Worm (Caenorhabditis elegans) whole organism, L4 larva: ENCODE data around the gene T25B9.2.

Experiments
- D1046.2 ChIP-seq: fragments of 200-800 bp; sonication (Bioruptor generic); IDR thresholded peaks from 2 replicates; pipeline ENCODE4 v1.3.6; 2022; ENCODE audit warnings: missing genetic modification characterization, missing compliant biosample characterization
- F44E2.7 ChIP-seq: fragments of 200-800 bp; sonication (Bioruptor generic); IDR thresholded peaks from 2 replicates; pipeline ENCODE4 v2.1.2; 2022; ENCODE audit warnings: missing genetic modification characterization, missing compliant biosample characterization
- T20F7.1 ChIP-seq: fragments of 200-800 bp; sonication (Bioruptor generic); optimal IDR thresholded peaks from 2 replicates; lab custom pipeline; 2018; ENCODE audit warnings: mild to moderate bottlenecking, missing genetic modification characterization, missing compliant biosample characterization
- aha-1 ChIP-seq: fragments of 150-350 bp; peaks from one replicate; lab custom pipeline; 2014; ENCODE audit warnings: missing biosample characterization, missing genetic modification characterization
- aly-2 ChIP-seq: sonication (generic microtip); optimal IDR thresholded peaks from 2 replicates; lab custom pipeline; 2018; ENCODE audit warnings: missing biosample characterization, missing genetic modification characterization
- ama-1 ChIP-seq: fragments of 150-350 bp; optimal IDR thresholded peaks from 2 replicates; lab custom pipeline; 2014; ENCODE audit warnings: inconsistent platforms, mixed read lengths
- arid-1 ChIP-seq: fragments of 200-800 bp; sonication (Bioruptor generic); conservative IDR thresholded peaks from 2 replicates; pipeline ENCODE4 v1.3.6; 2022; ENCODE audit warnings: missing genetic modification reagents, missing genetic modification characterization, missing compliant biosample characterization
- ceh-28 ChIP-seq: fragments of 150-350 bp; optimal IDR thresholded peaks from 2 replicates; lab custom pipeline; 2014; ENCODE audit warnings: missing biosample characterization, missing genetic modification reagents, missing genetic modification characterization
- daf-19 ChIP-seq: fragments of 200-800 bp; sonication (Bioruptor generic); conservative IDR thresholded peaks from 2 replicates; pipeline ENCODE4 v1.3.6; 2022; ENCODE audit warnings: missing genetic modification characterization, missing compliant biosample characterization
- daf-8 ChIP-seq: fragments of 200-800 bp; sonication (Bioruptor generic); IDR thresholded peaks from 2 replicates; pipeline ENCODE4 v1.3.6; 2022; ENCODE audit warnings: missing genetic modification characterization, missing compliant biosample characterization
- dmd-6 ChIP-seq: fragments of 200-800 bp; sonication (Bioruptor generic); IDR thresholded peaks from 2 replicates; pipeline ENCODE4 v1.3.6; 2022; ENCODE audit warnings: missing genetic modification reagents, missing genetic modification characterization, missing compliant biosample characterization
- dve-1 ChIP-seq: sonication (generic microtip); optimal IDR thresholded peaks from 2 replicates; lab custom pipeline; 2017; ENCODE audit warnings: antibody characterized with exemption, mild to moderate bottlenecking, missing genetic modification characterization, missing compliant biosample characterization; ENCODE audit not compliant: insufficient read depth
- egl-27 ChIP-seq: sonication (generic microtip); optimal IDR thresholded peaks from 3 replicates; lab custom pipeline; 2017; ENCODE audit warnings: missing biosample characterization, missing genetic modification reagents, missing genetic modification characterization
- egl-43 ChIP-seq: fragments of 200-800 bp; sonication (Bioruptor generic); IDR thresholded peaks from 2 replicates; pipeline ENCODE4 v1.3.6; 2022; ENCODE audit warnings: missing genetic modification reagents, missing genetic modification characterization, missing compliant biosample characterization
- fos-1 ChIP-seq: fragments of 150-350 bp; optimal IDR thresholded peaks from 2 replicates; lab custom pipeline; 2014; ENCODE audit warnings: missing biosample characterization, missing genetic modification characterization
- hif-1 ChIP-seq, 2 experiments: sonication (generic microtip); optimal IDR thresholded peaks; 2 replicates each; lab custom pipeline; 2016 to 2017; ENCODE audit warnings: missing compliant biosample characterization in 2 of 2, missing genetic modification characterization in 2 of 2, missing genetic modification reagents in 2 of 2, missing genotype in 2 of 2, mild to moderate bottlenecking in 1 of 2
- jun-1 ChIP-seq: fragments of 150-350 bp; optimal IDR thresholded peaks from 2 replicates; lab custom pipeline; 2014; ENCODE audit warnings: missing biosample characterization, missing genetic modification reagents, missing genetic modification characterization
- lim-7 ChIP-seq: fragments of 200-800 bp; sonication (Bioruptor generic); IDR thresholded peaks from 2 replicates; pipeline ENCODE4 v1.3.6; 2022; ENCODE audit warnings: missing genetic modification characterization, missing compliant biosample characterization
- lin-13 ChIP-seq: fragments of 150-350 bp; optimal IDR thresholded peaks from 2 replicates; lab custom pipeline; 2014; ENCODE audit warnings: missing biosample characterization, missing genetic modification reagents, missing genetic modification characterization
- lin-39 ChIP-seq: fragments of 150-350 bp; optimal IDR thresholded peaks from 2 replicates; lab custom pipeline; 2014; ENCODE audit warnings: missing biosample characterization, missing genetic modification reagents, missing genetic modification characterization
- mdl-1 ChIP-seq, 2 experiments: fragments of 150-350 bp in 1 of 2; sonication (generic microtip) in 1 of 2; optimal IDR thresholded peaks; 2 replicates each; lab custom pipeline; 2014 to 2017; ENCODE audit warnings: missing biosample characterization in 2 of 2, missing genetic modification characterization in 2 of 2
- mxl-2 ChIP-seq: fragments of 200-800 bp; sonication (Bioruptor generic); conservative IDR thresholded peaks from 2 replicates; pipeline ENCODE4 v1.3.6; 2022; ENCODE audit warnings: missing genetic modification reagents, missing genetic modification characterization, missing compliant biosample characterization
- nhr-10 ChIP-seq: fragments of 150-350 bp; optimal IDR thresholded peaks from 2 replicates; lab custom pipeline; 2014; ENCODE audit warnings: missing biosample characterization, missing genetic modification characterization
- nhr-11 ChIP-seq: fragments of 150-350 bp; optimal IDR thresholded peaks from 2 replicates; lab custom pipeline; 2014; ENCODE audit warnings: missing biosample characterization, missing genetic modification characterization
- nhr-28 ChIP-seq: fragments of 150-350 bp; optimal IDR thresholded peaks from 2 replicates; lab custom pipeline; 2014; ENCODE audit warnings: missing biosample characterization, missing genetic modification characterization
- nhr-41 ChIP-seq: fragments of 200-800 bp; sonication (Bioruptor generic); IDR thresholded peaks from 2 replicates; pipeline ENCODE4 v1.3.6; 2022; ENCODE audit warnings: missing genetic modification reagents, missing genetic modification characterization, missing compliant biosample characterization
- nhr-76 ChIP-seq: fragments of 150-350 bp; optimal IDR thresholded peaks from 2 replicates; lab custom pipeline; 2014; ENCODE audit warnings: missing biosample characterization, missing genetic modification characterization
- php-3 ChIP-seq: fragments of 200-800 bp; sonication (Bioruptor generic); IDR thresholded peaks from 2 replicates; pipeline ENCODE4 v1.3.6; 2022; ENCODE audit warnings: missing genetic modification reagents, missing genetic modification characterization, missing compliant biosample characterization
- rbr-2 ChIP-seq: sonication (generic microtip); optimal IDR thresholded peaks from 2 replicates; lab custom pipeline; 2016; ENCODE audit warnings: missing genotype, missing genetic modification characterization, missing compliant biosample characterization
- sdz-12 ChIP-seq: fragments of 200-800 bp; sonication (Bioruptor generic); optimal IDR thresholded peaks from 2 replicates; lab custom pipeline; 2018; ENCODE audit warnings: mild to moderate bottlenecking, missing genetic modification characterization, missing compliant biosample characterization
- skn-1 ChIP-seq: fragments of 150-350 bp; optimal IDR thresholded peaks from 2 replicates; lab custom pipeline; 2014; ENCODE audit warnings: missing biosample characterization, missing genetic modification characterization
- unc-62 ChIP-seq, 3 experiments: fragments of 150-350 bp in 1 of 3; sonication (generic microtip); optimal IDR thresholded peaks in 2 of 3; peaks in 1 of 3; 1 replicate in 1 of 3; 2 replicates in 2 of 3; lab custom pipeline; 2014 to 2017; ENCODE audit warnings: missing biosample characterization in 3 of 3, missing genetic modification characterization in 3 of 3, missing genetic modification reagents in 3 of 3, missing genotype in 1 of 3
- zag-1 ChIP-seq: fragments of 150-350 bp; optimal IDR thresholded peaks from 2 replicates; lab custom pipeline; 2014; ENCODE audit warnings: missing biosample characterization, missing genetic modification characterization
- zip-11 ChIP-seq: fragments of 200-800 bp; sonication (Bioruptor generic); IDR thresholded peaks from 2 replicates; pipeline ENCODE4 v1.3.6; 2022; ENCODE audit warnings: missing genetic modification characterization, missing compliant biosample characterization
- ztf-7 ChIP-seq: fragments of 150-350 bp; optimal IDR thresholded peaks from 2 replicates; lab custom pipeline; 2014; ENCODE audit warnings: missing biosample characterization, missing genetic modification characterization

Gene T25B9.2

ce11 chrIV:10718075-10718474, 33.6 kb downstream of the T25B9.2 start:
- no peak for TF ChIP-seq hif-1 (tag; optimal IDR thresholded peaks at IDR 0.05; lab: Kevin White, UChicago)
- no peak for TF ChIP-seq mxl-2 (GFP tag; lab: Robert Waterston, UW)
- no peak for TF ChIP-seq arid-1
- TF ChIP-seq F44E2.7 (GFP tag; lab: Robert Waterston, UW): no peak

DNA sequence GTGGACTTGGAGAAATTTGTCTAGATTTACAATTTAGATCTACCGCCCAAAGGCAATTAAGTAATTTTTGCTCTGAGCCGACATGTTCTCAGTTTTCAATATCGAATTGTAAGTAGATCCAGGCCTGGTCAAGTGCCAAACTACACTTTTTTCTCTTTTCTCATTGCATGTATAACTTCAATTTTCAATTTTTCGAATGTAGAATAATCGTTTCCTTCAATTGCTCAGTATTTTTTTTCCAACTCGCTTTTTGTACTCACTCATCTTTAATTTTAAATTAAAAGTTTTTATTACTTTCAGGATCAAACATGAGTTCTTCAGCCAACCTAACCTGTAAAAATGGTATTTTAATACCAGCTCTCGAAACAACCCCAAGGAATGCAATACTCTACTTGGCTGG, 35.3 kb downstream of the T25B9.2 start, which contains the start of gene ncx-3:
ncx-3 (plus strand) TSS at position 301 of the 400 bp plus-strand sequence.
- TF ChIP-seq nhr-10 (no peak), zag-1 (tag; lab: Kevin White, UChicago) (no peak), jun-1 (no peak), unc-62 (GFP tag; optimal IDR thresholded peaks at IDR 0.05 in 1 of 2; lab: Kevin White, UChicago) (peak in 1 of 2 experiments; percentile 74), unc-62 (tag; optimal IDR thresholded peaks at IDR 0.05; lab: Kevin White, UChicago) (no peak), T20F7.1 (GFP tag; lab: Kevin White, UChicago) (no peak), daf-8 (GFP tag; lab: Robert Waterston, UW) (no peak)
- TF ChIP-seq, all 104 proteins: peak for 1

DNA sequence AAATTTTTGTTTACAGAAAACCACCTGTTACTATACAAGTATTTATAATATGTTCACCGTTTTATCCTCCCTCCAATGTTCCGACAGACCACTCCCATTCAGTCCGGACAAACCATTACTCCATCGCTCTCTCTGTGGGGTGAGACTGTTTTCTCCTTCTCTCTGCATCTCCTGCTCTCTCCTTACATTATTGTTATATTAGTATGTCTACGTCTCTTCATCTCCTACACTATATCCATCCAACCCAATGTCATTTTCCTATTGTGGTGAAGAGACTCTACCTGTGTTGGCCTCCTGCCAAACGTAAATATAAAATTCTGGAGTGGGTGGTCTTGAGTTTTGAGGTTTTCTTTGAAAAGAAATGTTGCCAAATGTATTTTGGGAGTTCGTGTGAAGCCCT, 37.0 kb downstream of the T25B9.2 start:
- peak in 1 of 2 experiments; percentile 10 for TF ChIP-seq unc-62 (GFP tag; optimal IDR thresholded peaks at IDR 0.05 in 1 of 2; lab: Kevin White, UChicago)
- TF ChIP-seq unc-62 (tag; optimal IDR thresholded peaks at IDR 0.05; lab: Kevin White, UChicago): no peak
- no peak for TF ChIP-seq egl-27
- peak; percentile 40 for TF ChIP-seq nhr-28 (tag; lab: Kevin White, UChicago)

DNA sequence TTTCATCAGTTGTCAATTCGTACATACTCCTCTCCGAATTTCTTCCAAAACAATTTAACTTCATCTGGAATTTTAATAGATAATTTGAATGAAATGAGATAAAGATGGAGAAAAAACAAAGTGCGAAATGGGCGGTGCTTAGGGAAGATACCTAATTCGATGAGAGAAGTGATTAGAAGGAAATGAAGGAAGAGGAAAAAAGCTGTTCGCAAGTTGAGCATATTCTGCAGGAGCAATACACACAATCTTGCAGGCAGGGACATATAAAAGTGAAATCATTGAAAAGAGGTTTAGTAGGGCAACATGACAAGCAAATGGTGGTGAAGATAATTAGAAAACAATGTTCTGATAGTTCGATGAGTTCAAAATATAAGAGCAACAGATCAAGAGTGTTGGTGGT, 39.9 kb downstream of the T25B9.2 start, which contains the start of gene glb-21:
glb-21 (minus strand) TSS at position 66 of the 400 bp plus-strand sequence.
- TF ChIP-seq aha-1 (tag; lab: Kevin White, UChicago) (peak; percentile 60), unc-62 (GFP tag; optimal IDR thresholded peaks at IDR 0.05 in 1 of 2; lab: Kevin White, UChicago) (peak in 1 of 2 experiments; percentile 10), unc-62 (tag; optimal IDR thresholded peaks at IDR 0.05; lab: Kevin White, UChicago) (no peak), lim-7 (GFP tag; lab: Robert Waterston, UW) (no peak)

- no peak for TF ChIP-seq nhr-11 (tag; lab: Kevin White, UChicago)
- TF ChIP-seq D1046.2 (GFP tag; lab: Robert Waterston, UW): no peak
- no peak for TF ChIP-seq fos-1 (tag; lab: Kevin White, UChicago)
- no peak for TF ChIP-seq egl-43
- TF ChIP-seq aly-2 (tag; lab: Kevin White, UChicago): no peak
- TF ChIP-seq nhr-41 (GFP tag; lab: Robert Waterston, UW): no peak
- no peak for TF ChIP-seq php-3
- TF ChIP-seq nhr-76 (tag; lab: Kevin White, UChicago): no peak
- TF ChIP-seq dve-1 (tag; lab: Kevin White, UChicago): no peak
- TF ChIP-seq ztf-7 (tag; lab: Kevin White, UChicago): no peak
- no peak for TF ChIP-seq hif-1 (tag; optimal IDR thresholded peaks at IDR 0.05; lab: Kevin White, UChicago)
- TF ChIP-seq sdz-12: no peak
- no peak for TF ChIP-seq zip-11
- TF ChIP-seq lin-13: no peak
- no peak for TF ChIP-seq ama-1 (lab: Kevin White, UChicago)
- TF ChIP-seq skn-1 (tag; lab: Kevin White, UChicago): no peak
- TF ChIP-seq ceh-28: no peak
- TF ChIP-seq rbr-2: no peak
- no peak for TF ChIP-seq lin-39 (tag; lab: Kevin White, UChicago)
Observed at ce11 chrIV:10706090-10706489, 45.5 kb downstream of the T25B9.2 start, which contains the start of gene R102.6. Gene R102.6 (minus strand): TSS chrIV:10706190.

DNA sequence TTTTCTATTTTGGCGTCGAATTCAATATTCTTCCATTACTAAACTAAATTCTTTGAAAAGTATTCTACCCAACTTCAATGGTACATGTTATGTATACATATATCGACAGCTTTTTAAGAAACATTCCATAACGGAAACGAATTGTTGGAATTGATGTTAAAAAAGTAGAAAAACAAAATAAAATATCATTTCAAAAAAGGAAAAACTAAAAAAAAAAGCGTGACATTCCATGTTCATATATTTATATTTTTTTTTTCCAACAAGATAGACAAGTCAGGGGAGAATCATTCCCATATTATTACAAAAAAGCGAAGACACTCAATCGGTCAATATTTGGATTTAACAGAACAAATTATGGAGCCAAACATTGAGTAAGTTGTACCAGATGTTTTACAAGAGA, 46.5 kb downstream of the T25B9.2 start, which contains the start of gene R102.10:
R102.10 (plus strand) TSS at position 301 of the 400 bp plus-strand sequence.
- TF ChIP-seq dmd-6: no peak
- TF ChIP-seq T20F7.1 (GFP tag; lab: Kevin White, UChicago): no peak
- no peak for TF ChIP-seq daf-19
- TF ChIP-seq mdl-1 (tag; optimal IDR thresholded peaks at IDR 0.05; lab: Kevin White, UChicago): no peak
- TF ChIP-seq, all 104 proteins: peak for 0
